Fruit fly (Drosophila melanogaster) whole organism, embryonic: ENCODE results near the gene loj.

Experiments
- Adf1 ChIP-seq: fragments of 200-800 bp; sonication (Bioruptor generic); IDR thresholded peaks from 2 replicates; pipeline ENCODE4 v1.3.6; 2022; ENCODE audit warnings: missing biosample characterization, missing genetic modification characterization
- BEAF-32 ChIP-seq: fragments of 200-800 bp; sonication (Bioruptor generic); optimal IDR thresholded peaks from 3 replicates; lab custom pipeline; 2017; ENCODE audit warnings: missing biosample characterization, missing genetic modification characterization, mild to moderate bottlenecking, moderate library complexity, missing genetic modification reagents
- C15 ChIP-seq: fragments of 200-800 bp; sonication (Bioruptor generic); IDR thresholded peaks from 3 replicates; pipeline ENCODE4 v1.3.6; 2022; ENCODE audit warnings: missing biosample characterization, missing genetic modification characterization
- CG10366 ChIP-seq: fragments of 200-800 bp; sonication (Bioruptor generic); IDR thresholded peaks from 2 replicates; pipeline ENCODE4 v1.3.6; 2022; ENCODE audit warnings: missing biosample characterization, missing genetic modification characterization
- CG10565 ChIP-seq: fragments of 200-800 bp; sonication (Bioruptor generic); optimal IDR thresholded peaks from 3 replicates; lab custom pipeline; 2016; ENCODE audit warnings: missing biosample characterization, mild to moderate bottlenecking, missing genetic modification characterization
- CG11247 ChIP-seq: fragments of 200-800 bp; sonication (Bioruptor generic); IDR thresholded peaks from 2 replicates; pipeline ENCODE4 v1.3.6; 2022; ENCODE audit warnings: missing biosample characterization, missing genetic modification characterization
- CG11504 ChIP-seq: fragments of 200-800 bp; sonication (Bioruptor generic); optimal IDR thresholded peaks from 3 replicates; lab custom pipeline; 2019; ENCODE audit warnings: missing biosample characterization, mild to moderate bottlenecking, missing genetic modification characterization, moderate library complexity
- CG12155 ChIP-seq: fragments of 200-800 bp; sonication (Bioruptor generic); optimal IDR thresholded peaks from 3 replicates; lab custom pipeline; 2016; ENCODE audit warnings: missing biosample characterization, missing genetic modification characterization
- CG13775 ChIP-seq: fragments of 200-800 bp; sonication (Bioruptor generic); optimal IDR thresholded peaks from 3 replicates; lab custom pipeline; 2017; ENCODE audit warnings: missing biosample characterization, mild to moderate bottlenecking, missing genetic modification characterization
- CG14860 ChIP-seq: fragments of 200-800 bp; sonication (Bioruptor generic); IDR thresholded peaks from 3 replicates; pipeline ENCODE4 v1.3.6; 2022; ENCODE audit warnings: missing biosample characterization, missing genetic modification characterization; ENCODE audit not compliant: partially characterized antibody
- CG18619 ChIP-seq: fragments of 200-800 bp; sonication (Bioruptor generic); optimal IDR thresholded peaks from 3 replicates; lab custom pipeline; 2017; ENCODE audit warnings: missing biosample characterization, mild to moderate bottlenecking, missing genetic modification characterization
- CG31365 ChIP-seq: fragments of 200-800 bp; sonication (Bioruptor generic); optimal IDR thresholded peaks from 2 replicates; lab custom pipeline; 2018; ENCODE audit warnings: missing biosample characterization, mild to moderate bottlenecking, missing genetic modification characterization
- CG3726 ChIP-seq: fragments of 200-800 bp; sonication (Bioruptor generic); IDR thresholded peaks from 3 replicates; pipeline ENCODE4, ENCODE4 v1.3.6; 2022; ENCODE audit warnings: missing biosample characterization, missing genetic modification characterization
- CG6254 ChIP-seq: fragments of 200-800 bp; sonication (Bioruptor generic); optimal IDR thresholded peaks from 3 replicates; lab custom pipeline; 2017; ENCODE audit warnings: mild to moderate bottlenecking, missing biosample characterization, missing genetic modification reagents, missing genetic modification characterization
- CG7745 ChIP-seq: fragments of 200-800 bp; sonication (Bioruptor generic); optimal IDR thresholded peaks from 2 replicates; lab custom pipeline; 2018; ENCODE audit warnings: missing biosample characterization, mild to moderate bottlenecking, missing genetic modification characterization, moderate library complexity
- CG9215 ChIP-seq: fragments of 200-800 bp; sonication (Bioruptor generic); IDR thresholded peaks from 2 replicates; pipeline ENCODE4 v1.3.6; 2022; ENCODE audit warnings: missing biosample characterization, missing genetic modification characterization
- Camta ChIP-seq: fragments of 200-800 bp; sonication (Bioruptor generic); optimal IDR thresholded peaks from 2 replicates; lab custom pipeline; 2016; ENCODE audit warnings: missing biosample characterization, missing genetic modification characterization
- Chrac-16 ChIP-seq: fragments of 200-800 bp; sonication (Bioruptor generic); optimal IDR thresholded peaks from 3 replicates; lab custom pipeline; 2016; ENCODE audit warnings: missing biosample characterization, missing genetic modification characterization
- Dref ChIP-seq: fragments of 200-800 bp; sonication (Bioruptor generic); IDR thresholded peaks from 2 replicates; pipeline ENCODE4 v1.3.6; 2022; ENCODE audit warnings: missing biosample characterization, missing genetic modification characterization
- Drgx ChIP-seq: fragments of 200-800 bp; sonication (Bioruptor generic); IDR thresholded peaks from 2 replicates; pipeline ENCODE4 v1.3.6; 2022; ENCODE audit warnings: missing biosample characterization, missing genetic modification characterization
- E2f1 ChIP-seq: fragments of 200-800 bp; sonication (Bioruptor generic); IDR thresholded peaks from 2 replicates; pipeline ENCODE4 v1.3.6; 2022; ENCODE audit warnings: missing biosample characterization, missing genetic modification characterization
- Elba2 ChIP-seq: fragments of 200-800 bp; sonication (Bioruptor generic); optimal IDR thresholded peaks from 3 replicates; lab custom pipeline; 2016; ENCODE audit warnings: missing biosample characterization, missing genetic modification characterization
- Gsc ChIP-seq: fragments of 200-800 bp; sonication (Bioruptor generic); IDR thresholded peaks from 2 replicates; pipeline ENCODE4 v1.3.6; 2022; ENCODE audit warnings: missing biosample characterization, missing genetic modification characterization
- Hey ChIP-seq: fragments of 200-800 bp; sonication (Bioruptor generic); optimal IDR thresholded peaks from 3 replicates; lab custom pipeline; 2018; ENCODE audit warnings: missing biosample characterization, mild to moderate bottlenecking, missing genetic modification characterization
- Hmr ChIP-seq: fragments of 200-800 bp; sonication (Bioruptor generic); optimal IDR thresholded peaks from 3 replicates; lab custom pipeline; 2017; ENCODE audit warnings: mild to moderate bottlenecking, missing biosample characterization, missing genetic modification reagents, missing genetic modification characterization
- Sox100B ChIP-seq: fragments of 200-800 bp; sonication (Bioruptor generic); optimal IDR thresholded peaks from 3 replicates; lab custom pipeline; 2018; ENCODE audit warnings: missing biosample characterization, mild to moderate bottlenecking, missing genetic modification characterization
- Spps ChIP-seq: fragments of 200-800 bp; sonication (Bioruptor generic); optimal IDR thresholded peaks from 2 replicates; lab custom pipeline; 2018; ENCODE audit warnings: missing biosample characterization, mild to moderate bottlenecking, missing genetic modification characterization
- br ChIP-seq: fragments of >200 bp; optimal IDR thresholded peaks from 2 replicates; lab custom pipeline; 2017
- cad ChIP-seq: fragments of >200 bp; optimal IDR thresholded peaks from 2 replicates; lab custom pipeline; 2017; ENCODE audit warnings: missing biosample characterization, missing genetic modification characterization
- cg ChIP-seq: fragments of 200-800 bp; sonication (Bioruptor generic); optimal IDR thresholded peaks from 3 replicates; lab custom pipeline; 2019; ENCODE audit warnings: missing biosample characterization, mild to moderate bottlenecking, missing genetic modification characterization, moderate library complexity
- crol ChIP-seq: fragments of 200-800 bp; sonication (Bioruptor generic); IDR thresholded peaks from 2 replicates; pipeline ENCODE4 v1.3.6; 2022; ENCODE audit warnings: missing biosample characterization, missing genetic modification characterization
- dimm ChIP-seq: fragments of 200-800 bp; sonication (Bioruptor generic); IDR thresholded peaks from 2 replicates; pipeline ENCODE4 v1.3.6; 2022; ENCODE audit warnings: missing biosample characterization, missing genetic modification characterization
- emc ChIP-seq: fragments of 200-800 bp; sonication (Bioruptor generic); optimal IDR thresholded peaks from 2 replicates; lab custom pipeline; 2016; ENCODE audit warnings: missing biosample characterization, missing genetic modification characterization
- gcm ChIP-seq: fragments of 200-800 bp; sonication (Bioruptor generic); optimal IDR thresholded peaks from 2 replicates; lab custom pipeline; 2019; ENCODE audit warnings: missing biosample characterization, mild to moderate bottlenecking, missing genetic modification characterization, moderate library complexity
- gem ChIP-seq: fragments of 200-800 bp; sonication (Bioruptor generic); optimal IDR thresholded peaks from 2 replicates; lab custom pipeline; 2019; ENCODE audit warnings: missing biosample characterization, mild to moderate bottlenecking, missing genetic modification characterization, moderate library complexity
- hbn ChIP-seq: fragments of 200-800 bp; sonication (Bioruptor generic); IDR thresholded peaks from 2 replicates; pipeline ENCODE4 v1.3.6; 2022; ENCODE audit warnings: missing biosample characterization, missing genetic modification characterization; ENCODE audit not compliant: partially characterized antibody
- inv ChIP-seq: fragments of 200-800 bp; sonication (Bioruptor generic); IDR thresholded peaks from 2 replicates; pipeline ENCODE4 v1.3.6; 2022; ENCODE audit warnings: missing biosample characterization, missing genetic modification characterization; ENCODE audit not compliant: partially characterized antibody
- jumu ChIP-seq: fragments of 200-800 bp; sonication (Bioruptor generic); optimal IDR thresholded peaks from 3 replicates; lab custom pipeline; 2016; ENCODE audit warnings: missing biosample characterization, missing genetic modification characterization
- kay ChIP-seq: fragments of 200-800 bp; sonication (Bioruptor generic); optimal IDR thresholded peaks from 2 replicates; lab custom pipeline; 2016; ENCODE audit warnings: missing biosample characterization, missing genetic modification characterization
- nom ChIP-seq: fragments of 200-800 bp; sonication (Bioruptor generic); optimal IDR thresholded peaks from 2 replicates; lab custom pipeline; 2017; ENCODE audit warnings: missing biosample characterization, missing genetic modification characterization, mild to moderate bottlenecking, moderate library complexity, missing genetic modification reagents
- pfk ChIP-seq: fragments of 200-800 bp; sonication (Bioruptor generic); optimal IDR thresholded peaks from 2 replicates; lab custom pipeline; 2018; ENCODE audit warnings: missing biosample characterization, mild to moderate bottlenecking, missing genetic modification characterization, moderate library complexity
- psq ChIP-seq: fragments of 200-800 bp; sonication (Bioruptor generic); optimal IDR thresholded peaks from 2 replicates; lab custom pipeline; 2017; ENCODE audit warnings: missing biosample characterization, missing genetic modification characterization
- scrt ChIP-seq: fragments of 200-800 bp; sonication (Bioruptor generic); optimal IDR thresholded peaks from 2 replicates; lab custom pipeline; 2018; ENCODE audit warnings: missing biosample characterization, mild to moderate bottlenecking, missing genetic modification characterization, moderate library complexity
- sens-2 ChIP-seq: fragments of 200-800 bp; sonication (Bioruptor generic); IDR thresholded peaks from 2 replicates; pipeline ENCODE4 v1.3.6; 2022; ENCODE audit warnings: missing biosample characterization, missing genetic modification characterization
- sima ChIP-seq: fragments of 200-800 bp; sonication (Bioruptor generic); optimal IDR thresholded peaks from 2 replicates; lab custom pipeline; 2016; ENCODE audit warnings: missing biosample characterization, missing genetic modification characterization
- tap ChIP-seq: fragments of 200-800 bp; optimal IDR thresholded peaks from 3 replicates; lab custom pipeline; 2019; ENCODE audit warnings: missing biosample characterization, mild to moderate bottlenecking, missing genetic modification characterization, moderate library complexity
- tna ChIP-seq: fragments of 200-800 bp; sonication (Bioruptor generic); IDR thresholded peaks from 2 replicates; pipeline ENCODE4 v1.3.6; 2022; ENCODE audit warnings: missing biosample characterization, missing genetic modification characterization; ENCODE audit not compliant: partially characterized antibody
- tx ChIP-seq: fragments of 200-800 bp; sonication (Bioruptor generic); optimal IDR thresholded peaks from 2 replicates; lab custom pipeline; 2016; ENCODE audit warnings: missing biosample characterization, missing genetic modification characterization
- zen2 ChIP-seq: fragments of 200-800 bp; sonication (Bioruptor generic); IDR thresholded peaks from 3 replicates; pipeline ENCODE4 v1.3.6; 2022; ENCODE audit warnings: missing biosample characterization, missing genetic modification characterization; ENCODE audit not compliant: partially characterized antibody

Gene loj

DNA sequence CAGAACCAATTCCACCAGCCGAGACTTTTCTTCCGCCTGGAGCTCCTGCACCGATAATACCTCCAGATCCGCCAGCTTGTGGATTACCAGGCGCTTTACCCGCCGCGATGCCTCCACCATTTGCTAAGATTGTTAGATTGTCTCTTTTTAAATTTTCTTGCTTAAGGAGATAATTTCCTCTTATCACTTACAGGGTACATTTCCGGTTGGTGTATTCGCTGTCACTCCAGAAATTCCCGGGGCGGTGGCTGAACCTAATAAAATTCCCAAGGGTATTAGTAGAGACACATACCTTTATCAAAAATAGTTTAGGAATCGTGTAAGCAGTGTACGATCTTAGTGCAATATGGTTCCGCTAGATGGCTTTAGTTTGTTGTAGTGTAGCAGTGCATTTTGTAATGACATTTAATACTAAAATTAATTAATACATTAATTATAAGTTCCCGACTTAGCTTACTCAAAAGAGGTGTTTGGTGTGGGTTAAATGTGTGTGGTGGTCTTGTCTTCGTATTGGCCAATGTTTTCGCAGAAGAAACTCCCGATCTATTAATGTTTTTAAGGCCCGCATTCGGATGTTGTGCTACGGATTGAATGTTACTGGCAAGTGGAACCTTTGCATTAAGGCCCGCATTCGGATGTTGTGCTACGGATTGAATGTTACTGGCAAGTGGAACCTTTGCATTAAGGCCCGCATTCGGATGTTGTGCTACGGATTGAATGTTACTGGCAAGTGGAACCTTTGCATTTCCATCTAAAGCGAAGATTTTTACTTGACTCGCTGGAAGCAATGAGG lies 30.0 kb downstream of the loj start (continued):
- peak; percentile 99 for TF ChIP-seq CG6254 (GFP tag; lab: Kevin White, UChicago)
- TF ChIP-seq jumu: no peak
- TF ChIP-seq tap (tag; lab: Kevin White, UChicago): peak; percentile 62
- TF ChIP-seq Spps: peak; percentile 49
- no peak for TF ChIP-seq CG14860 (GFP tag; lab: Robert Waterston, UW)
- no peak for TF ChIP-seq psq (GFP tag; lab: Kevin White, UChicago)
- TF ChIP-seq C15 (GFP tag; lab: Robert Waterston, UW): peak; percentile 81
- TF ChIP-seq Camta: peak; percentile 92
- TF ChIP-seq cad (GFP tag; lab: Kevin White, UChicago): no peak
- TF ChIP-seq nom (GFP tag; lab: Kevin White, UChicago): no peak
- peak; percentile 79 for TF ChIP-seq CG11247 (GFP tag; lab: Robert Waterston, UW)
- peak; percentile 28 for TF ChIP-seq BEAF-32 (GFP tag; lab: Kevin White, UChicago)
- TF ChIP-seq E2f1: peak; percentile 74
- TF ChIP-seq Gsc: no peak
- no peak for TF ChIP-seq CG7745 (tag; lab: Kevin White, UChicago)
- peak; percentile 86 for TF ChIP-seq Hmr
- no peak for TF ChIP-seq cg (GFP tag; lab: Kevin White, UChicago)
- TF ChIP-seq CG18619: peak; percentile 75
- TF ChIP-seq inv (GFP tag; lab: Robert Waterston, UW): no peak
- no peak for TF ChIP-seq tna (GFP tag; lab: Robert Waterston, UW)
- TF ChIP-seq Elba2: peak; percentile 52
- peak; percentile 28; the same call in 1 of the 2 replicates for TF ChIP-seq CG9215 (GFP tag; lab: Robert Waterston, UW)
- peak; percentile 64 for TF ChIP-seq emc (GFP tag; lab: Kevin White, UChicago)
- peak; percentile 72 for TF ChIP-seq CG10366
- no peak for TF ChIP-seq crol (GFP tag; lab: Robert Waterston, UW)
- no peak for TF ChIP-seq tx
- TF ChIP-seq CG12155: peak; percentile 59
- peak; percentile 75 for TF ChIP-seq Sox100B (GFP tag; lab: Kevin White, UChicago)
- peak; percentile 60 for TF ChIP-seq pfk (GFP tag; lab: Kevin White, UChicago)
- no peak for TF ChIP-seq zen2 (GFP tag; lab: Robert Waterston, UW)
- TF ChIP-seq Drgx (GFP tag; lab: Robert Waterston, UW): no peak
- no peak for TF ChIP-seq br (lab: Kevin White, UChicago)
- TF ChIP-seq CG3726 (GFP tag; lab: Robert Waterston, UW): 0 out of 3 replicates have a peak, but pooled peaks have one; percentile 43
- TF ChIP-seq Chrac-16 (GFP tag; lab: Kevin White, UChicago): no peak
- TF ChIP-seq Dref: no peak
- peak; percentile 62 for TF ChIP-seq CG13775 (GFP tag; lab: Kevin White, UChicago)
- peak; percentile 24 for TF ChIP-seq CG10565
- TF ChIP-seq kay (GFP tag; lab: Kevin White, UChicago): no peak
- TF ChIP-seq hbn (GFP tag; lab: Robert Waterston, UW): no peak
- peak; percentile 43 for TF ChIP-seq Hey
- peak; percentile 54 for TF ChIP-seq gcm (GFP tag; lab: Kevin White, UChicago)
- TF ChIP-seq scrt (GFP tag; lab: Kevin White, UChicago): peak; percentile 76
- peak; percentile 13 for TF ChIP-seq CG11504 (tag; lab: Kevin White, UChicago)
- TF ChIP-seq sima (GFP tag; lab: Kevin White, UChicago): peak; percentile 54
- TF ChIP-seq dimm (GFP tag; lab: Robert Waterston, UW): 0 out of 2 replicates have a peak, but pooled peaks have one; percentile 34
- TF ChIP-seq sens-2 (GFP tag; lab: Robert Waterston, UW): peak; percentile 84
- TF ChIP-seq Adf1 (GFP tag; lab: Robert Waterston, UW): peak; percentile 30; the same call in 1 of the 2 replicates
- peak; percentile 96 for TF ChIP-seq CG31365 (tag; lab: Kevin White, UChicago)
- peak; percentile 42 for TF ChIP-seq gem
